Worm (Caenorhabditis elegans): ENCODE results near the gene C10A4.4.

ce11 chrX:7393167-7393566, 7.7 kb upstream of the C10A4.4 start, which contains the start of gene gad-2:
- TF ChIP-seq skn-1 (tag; optimal IDR thresholded peaks at IDR 0.05) (no peak), nhr-76 (tag; optimal IDR thresholded peaks at IDR 0.05) (no peak)

All from whole organism, L3 larva.